Worm (Caenorhabditis elegans) whole organism, L4 larva: ENCODE measurements around the gene pifk-1.

Source experiments
- D1046.2 ChIP-seq: fragments of 200-800 bp; sonication (Bioruptor generic); IDR thresholded peaks from 2 replicates; pipeline ENCODE4 v1.3.6; 2022; ENCODE audit warnings: missing genetic modification characterization, missing compliant biosample characterization
- F10B5.3 ChIP-seq: sonication (generic microtip); optimal IDR thresholded peaks from 2 replicates; lab custom pipeline; 2016; ENCODE audit warnings: mild to moderate bottlenecking, missing genetic modification characterization, missing compliant biosample characterization
- F26F4.8 ChIP-seq: fragments of 200-800 bp; sonication (Bioruptor generic); conservative IDR thresholded peaks from 2 replicates; pipeline ENCODE4 v1.3.6; 2022; ENCODE audit warnings: missing genetic modification characterization, missing compliant biosample characterization
- F49E8.2 ChIP-seq: sonication (generic microtip); optimal IDR thresholded peaks from 2 replicates; lab custom pipeline; 2016; ENCODE audit warnings: missing compliant biosample characterization, mild to moderate bottlenecking, missing genetic modification characterization, borderline replicate concordance
- R02D3.7 ChIP-seq: fragments of 150-350 bp; sonication (generic microtip); optimal IDR thresholded peaks from 3 replicates; lab custom pipeline; 2014; ENCODE audit warnings: missing biosample characterization, missing genetic modification characterization
- Y105C5A.15 ChIP-seq: fragments of 200-800 bp; sonication (Bioruptor generic); IDR thresholded peaks from 2 replicates; pipeline ENCODE4 v1.3.6; 2022; ENCODE audit warnings: missing genetic modification characterization, missing compliant biosample characterization
- Y48G9A.11 ChIP-seq: fragments of 200-800 bp; sonication (Bioruptor generic); IDR thresholded peaks from 2 replicates; pipeline ENCODE4 v1.3.6; 2022; ENCODE audit warnings: missing genetic modification reagents, missing genetic modification characterization, missing compliant biosample characterization
- ZK337.2 ChIP-seq: fragments of 200-800 bp; sonication (Bioruptor generic); IDR thresholded peaks from 2 replicates; pipeline ENCODE4 v1.3.6; 2022; ENCODE audit warnings: missing genetic modification reagents, missing genetic modification characterization, missing compliant biosample characterization
- ama-1 ChIP-seq: fragments of 150-350 bp; optimal IDR thresholded peaks from 2 replicates; lab custom pipeline; 2014; ENCODE audit warnings: inconsistent platforms, mixed read lengths
- arid-1 ChIP-seq: fragments of 200-800 bp; sonication (Bioruptor generic); conservative IDR thresholded peaks from 2 replicates; pipeline ENCODE4 v1.3.6; 2022; ENCODE audit warnings: missing genetic modification reagents, missing genetic modification characterization, missing compliant biosample characterization
- attf-4 ChIP-seq: sonication (generic microtip); optimal IDR thresholded peaks from 3 replicates; lab custom pipeline; 2017; ENCODE audit warnings: missing biosample characterization, missing genetic modification characterization
- ceh-20 ChIP-seq: fragments of 200-800 bp; sonication (Bioruptor generic); IDR thresholded peaks from 2 replicates; pipeline ENCODE4 v1.3.6; 2022; ENCODE audit warnings: missing genetic modification reagents, missing genetic modification characterization, missing compliant biosample characterization
- ceh-28 ChIP-seq: fragments of 150-350 bp; optimal IDR thresholded peaks from 2 replicates; lab custom pipeline; 2014; ENCODE audit warnings: missing biosample characterization, missing genetic modification reagents, missing genetic modification characterization
- ceh-44 ChIP-seq: fragments of 200-800 bp; sonication (Bioruptor generic); IDR thresholded peaks from 2 replicates; pipeline ENCODE4 v1.3.6; 2022; ENCODE audit warnings: missing genetic modification reagents, missing genetic modification characterization, missing compliant biosample characterization
- ceh-82 ChIP-seq: sonication (generic microtip); optimal IDR thresholded peaks from 2 replicates; lab custom pipeline; 2017; ENCODE audit warnings: missing biosample characterization, missing genetic modification characterization
- ctbp-1 ChIP-seq: fragments of 200-800 bp; sonication (Bioruptor generic); IDR thresholded peaks from 2 replicates; pipeline ENCODE4 v1.3.6; 2022; ENCODE audit warnings: missing genetic modification reagents, missing genetic modification characterization, missing compliant biosample characterization
- daf-16 ChIP-seq, 3 experiments: sonication (generic microtip); optimal IDR thresholded peaks; 2 replicates each; lab custom pipeline; 2016 to 2017; ENCODE audit warnings: missing genetic modification characterization in 3 of 3, missing genetic modification reagents in 3 of 3, mild to moderate bottlenecking in 2 of 3, missing compliant biosample characterization in 2 of 3, missing biosample characterization in 1 of 3, moderate library complexity in 1 of 3
- daf-19 ChIP-seq: fragments of 200-800 bp; sonication (Bioruptor generic); conservative IDR thresholded peaks from 2 replicates; pipeline ENCODE4 v1.3.6; 2022; ENCODE audit warnings: missing genetic modification characterization, missing compliant biosample characterization
- dmd-6 ChIP-seq: fragments of 200-800 bp; sonication (Bioruptor generic); IDR thresholded peaks from 2 replicates; pipeline ENCODE4 v1.3.6; 2022; ENCODE audit warnings: missing genetic modification reagents, missing genetic modification characterization, missing compliant biosample characterization
- dmd-8 ChIP-seq: fragments of 200-800 bp; sonication (Bioruptor generic); IDR thresholded peaks from 2 replicates; pipeline ENCODE4 v1.3.6; 2022; ENCODE audit warnings: missing genetic modification characterization, missing compliant biosample characterization
- dve-1 ChIP-seq: sonication (generic microtip); optimal IDR thresholded peaks from 2 replicates; lab custom pipeline; 2017; ENCODE audit warnings: antibody characterized with exemption, mild to moderate bottlenecking, missing genetic modification characterization, missing compliant biosample characterization; ENCODE audit not compliant: insufficient read depth
- egl-27 ChIP-seq: sonication (generic microtip); optimal IDR thresholded peaks from 3 replicates; lab custom pipeline; 2017; ENCODE audit warnings: missing biosample characterization, missing genetic modification reagents, missing genetic modification characterization
- fkh-10 ChIP-seq: fragments of 150-350 bp; optimal IDR thresholded peaks from 2 replicates; lab custom pipeline; 2014; ENCODE audit warnings: missing biosample characterization, missing genetic modification reagents, missing genetic modification characterization
- hif-1 ChIP-seq, 2 experiments: sonication (generic microtip); optimal IDR thresholded peaks; 2 replicates each; lab custom pipeline; 2016 to 2017; ENCODE audit warnings: missing compliant biosample characterization in 2 of 2, missing genetic modification characterization in 2 of 2, missing genetic modification reagents in 2 of 2, missing genotype in 2 of 2, mild to moderate bottlenecking in 1 of 2
- hlh-11 ChIP-seq: fragments of 200-800 bp; sonication (Bioruptor generic); optimal IDR thresholded peaks from 2 replicates; lab custom pipeline; 2018; ENCODE audit warnings: mild to moderate bottlenecking, missing genetic modification characterization, missing compliant biosample characterization
- hlh-30 ChIP-seq: sonication (generic microtip); optimal IDR thresholded peaks from 2 replicates; lab custom pipeline; 2017; ENCODE audit warnings: antibody characterized with exemption, mild to moderate bottlenecking, missing genetic modification characterization, missing compliant biosample characterization; ENCODE audit not compliant: insufficient read depth
- jun-1 ChIP-seq: fragments of 150-350 bp; optimal IDR thresholded peaks from 2 replicates; lab custom pipeline; 2014; ENCODE audit warnings: missing biosample characterization, missing genetic modification reagents, missing genetic modification characterization
- lin-13 ChIP-seq: fragments of 150-350 bp; optimal IDR thresholded peaks from 2 replicates; lab custom pipeline; 2014; ENCODE audit warnings: missing biosample characterization, missing genetic modification reagents, missing genetic modification characterization
- lin-38 ChIP-seq: fragments of 200-800 bp; sonication (Bioruptor generic); IDR thresholded peaks from 2 replicates; pipeline ENCODE4 v1.3.6; 2022; ENCODE audit warnings: missing genetic modification reagents, missing genetic modification characterization, missing compliant biosample characterization
- mdt-29 ChIP-seq: fragments of 200-800 bp; sonication (Bioruptor generic); IDR thresholded peaks from 2 replicates; pipeline ENCODE4 v1.3.6; 2022; ENCODE audit warnings: missing genetic modification reagents, missing genetic modification characterization, missing compliant biosample characterization
- mxl-3 ChIP-seq: fragments of 200-800 bp; sonication (Bioruptor generic); optimal IDR thresholded peaks from 2 replicates; lab custom pipeline; 2018; ENCODE audit warnings: mild to moderate bottlenecking, missing genetic modification characterization, missing compliant biosample characterization
- nhr-102 ChIP-seq: sonication (generic microtip); optimal IDR thresholded peaks from 2 replicates; lab custom pipeline; 2016; ENCODE audit warnings: mild to moderate bottlenecking, missing genetic modification characterization, moderate library complexity, missing compliant biosample characterization
- nhr-237 ChIP-seq: sonication (generic microtip); optimal IDR thresholded peaks from 2 replicates; lab custom pipeline; 2017; ENCODE audit warnings: missing biosample characterization, missing genetic modification characterization
- nhr-25 ChIP-seq: sonication (generic microtip); optimal IDR thresholded peaks from 2 replicates; lab custom pipeline; 2017; ENCODE audit warnings: missing genetic modification characterization, mild to moderate bottlenecking, missing compliant biosample characterization, antibody characterized with exemption, moderate library complexity, borderline replicate concordance; ENCODE audit not compliant: insufficient read depth
- nhr-28 ChIP-seq: fragments of 150-350 bp; optimal IDR thresholded peaks from 2 replicates; lab custom pipeline; 2014; ENCODE audit warnings: missing biosample characterization, missing genetic modification characterization
- nhr-42 ChIP-seq: fragments of 200-800 bp; sonication (Bioruptor generic); IDR thresholded peaks from 2 replicates; pipeline ENCODE4 v1.3.6; 2022; ENCODE audit warnings: missing genetic modification characterization, missing compliant biosample characterization
- nhr-48 ChIP-seq: sonication (generic microtip); optimal IDR thresholded peaks from 2 replicates; lab custom pipeline; 2016; ENCODE audit warnings: mild to moderate bottlenecking, missing genetic modification characterization, missing compliant biosample characterization
- nhr-6 ChIP-seq: fragments of 150-350 bp; optimal IDR thresholded peaks from 2 replicates; lab custom pipeline; 2014; ENCODE audit warnings: missing biosample characterization, missing genetic modification characterization
- pqm-1 ChIP-seq: sonication (generic microtip); optimal IDR thresholded peaks from 2 replicates; lab custom pipeline; 2017; ENCODE audit warnings: missing biosample characterization, missing genetic modification characterization
- rbr-2 ChIP-seq: sonication (generic microtip); optimal IDR thresholded peaks from 2 replicates; lab custom pipeline; 2016; ENCODE audit warnings: missing genotype, missing genetic modification characterization, missing compliant biosample characterization
- sdz-12 ChIP-seq: fragments of 200-800 bp; sonication (Bioruptor generic); optimal IDR thresholded peaks from 2 replicates; lab custom pipeline; 2018; ENCODE audit warnings: mild to moderate bottlenecking, missing genetic modification characterization, missing compliant biosample characterization
- set-16 ChIP-seq: fragments of 200-800 bp; sonication (Bioruptor generic); IDR thresholded peaks from 2 replicates; pipeline ENCODE4 v1.3.6; 2022; ENCODE audit warnings: missing genetic modification reagents, missing genetic modification characterization, missing compliant biosample characterization
- tra-1 ChIP-seq: fragments of 200-800 bp; sonication (Bioruptor generic); IDR thresholded peaks from 2 replicates; pipeline ENCODE4 v1.3.6; 2022; ENCODE audit warnings: missing genetic modification reagents, missing genetic modification characterization, missing compliant biosample characterization
- unc-130 ChIP-seq: sonication (generic microtip); optimal IDR thresholded peaks from 2 replicates; lab custom pipeline; 2016; ENCODE audit warnings: missing genetic modification reagents, missing genetic modification characterization, missing compliant biosample characterization
- unc-39 ChIP-seq: sonication (generic microtip); optimal IDR thresholded peaks from 2 replicates; lab custom pipeline; 2017; ENCODE audit warnings: missing biosample characterization, missing genetic modification characterization
- unc-62 ChIP-seq, 3 experiments: fragments of 150-350 bp in 1 of 3; sonication (generic microtip); optimal IDR thresholded peaks in 2 of 3; peaks in 1 of 3; 1 replicate in 1 of 3; 2 replicates in 2 of 3; lab custom pipeline; 2014 to 2017; ENCODE audit warnings: missing biosample characterization in 3 of 3, missing genetic modification characterization in 3 of 3, missing genetic modification reagents in 3 of 3, missing genotype in 1 of 3
- zag-1 ChIP-seq: fragments of 150-350 bp; optimal IDR thresholded peaks from 2 replicates; lab custom pipeline; 2014; ENCODE audit warnings: missing biosample characterization, missing genetic modification characterization
- zfp-2 ChIP-seq: sonication (generic microtip); optimal IDR thresholded peaks from 2 replicates; lab custom pipeline; 2016; ENCODE audit warnings: mild to moderate bottlenecking, missing genetic modification characterization, missing compliant biosample characterization
- ztf-7 ChIP-seq: fragments of 150-350 bp; optimal IDR thresholded peaks from 2 replicates; lab custom pipeline; 2014; ENCODE audit warnings: missing biosample characterization, missing genetic modification characterization

Gene pifk-1

DNA sequence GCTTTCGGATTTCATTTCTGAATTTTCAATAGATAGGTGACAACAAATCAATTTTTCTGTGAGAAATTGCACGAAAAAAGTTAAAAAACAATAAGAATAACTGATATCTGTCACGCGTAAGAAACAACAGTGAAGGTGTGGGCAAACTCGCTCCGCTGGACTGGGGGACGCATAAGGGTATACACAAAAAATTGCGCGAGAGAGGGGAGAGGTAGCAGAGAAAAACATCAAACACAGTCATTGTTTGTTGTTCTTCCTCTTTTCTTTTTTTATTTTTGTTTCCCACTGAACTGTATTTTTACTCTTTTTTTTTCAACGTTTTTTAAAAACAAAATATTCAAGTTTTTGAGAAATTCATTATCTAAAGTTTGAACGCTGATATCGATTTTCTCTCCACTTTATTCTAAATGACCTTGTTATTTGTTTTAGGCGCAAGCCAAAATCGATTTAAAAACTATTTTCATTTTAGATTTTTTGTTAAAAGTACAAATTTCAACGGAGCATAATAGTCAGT is at the start of gene pifk-1, which contains the start of gene tbc-11 (continued):
- TF ChIP-seq ama-1 (lab: Kevin White, UChicago) (no peak), hif-1 (tag; optimal IDR thresholded peaks at IDR 0.05; lab: Kevin White, UChicago) (peak in 1 of 2 experiments; percentile 46), ztf-7 (no peak), lin-13 (peak; percentile 40), jun-1 (no peak), sdz-12 (no peak), D1046.2 (GFP tag; lab: Robert Waterston, UW) (no peak), hlh-30 (tag; lab: Kevin White, UChicago) (peak; percentile 91), mdt-29 (GFP tag; lab: Robert Waterston, UW) (no peak), F10B5.3 (tag; lab: Kevin White, UChicago) (no peak), F26F4.8 (no peak), ceh-82 (no peak), unc-62 (GFP tag; optimal IDR thresholded peaks at IDR 0.05 in 1 of 2; lab: Kevin White, UChicago) (no peak), unc-62 (tag; optimal IDR thresholded peaks at IDR 0.05; lab: Kevin White, UChicago) (no peak), unc-130 (GFP tag; lab: Kevin White, UChicago) (no peak), nhr-42 (GFP tag; lab: Robert Waterston, UW) (no peak), dve-1 (tag; lab: Kevin White, UChicago) (peak; percentile 82), ctbp-1 (no peak), F49E8.2 (tag; lab: Kevin White, UChicago) (no peak), mxl-3 (GFP tag; lab: Kevin White, UChicago) (peak; percentile 16), dmd-6 (peak; percentile 40; the same call in 1 of the 2 replicates), ZK337.2 (GFP tag; lab: Robert Waterston, UW) (no peak), lin-38 (GFP tag; lab: Robert Waterston, UW) (peak; percentile 80), nhr-25 (tag; lab: Kevin White, UChicago) (peak; percentile 39), set-16 (no peak), hlh-11 (tag; lab: Kevin White, UChicago) (peak; percentile 71), tra-1 (no peak), fkh-10 (GFP tag; lab: Kevin White, UChicago) (no peak), unc-39 (tag; lab: Kevin White, UChicago) (no peak), nhr-237 (no peak), ceh-44 (GFP tag; lab: Robert Waterston, UW) (no peak), attf-4 (no peak), Y48G9A.11 (no peak), pqm-1 (tag; lab: Kevin White, UChicago) (no peak), ceh-28 (tag; lab: Kevin White, UChicago) (no peak), nhr-102 (no peak), ceh-20 (GFP tag; lab: Robert Waterston, UW) (no peak)

ce11 chrX:970072-970471 is 45.8 kb upstream of the pifk-1 start, which contains the start of gene C44C1.6:
C44C1.6 (minus strand) TSS chrX:970270.
- TF ChIP-seq nhr-28 (tag; lab: Kevin White, UChicago), result peak; percentile 31
- no peak for TF ChIP-seq Y105C5A.15 (GFP tag; lab: Robert Waterston, UW)
- TF ChIP-seq, all 104 proteins: peak for 1

DNA sequence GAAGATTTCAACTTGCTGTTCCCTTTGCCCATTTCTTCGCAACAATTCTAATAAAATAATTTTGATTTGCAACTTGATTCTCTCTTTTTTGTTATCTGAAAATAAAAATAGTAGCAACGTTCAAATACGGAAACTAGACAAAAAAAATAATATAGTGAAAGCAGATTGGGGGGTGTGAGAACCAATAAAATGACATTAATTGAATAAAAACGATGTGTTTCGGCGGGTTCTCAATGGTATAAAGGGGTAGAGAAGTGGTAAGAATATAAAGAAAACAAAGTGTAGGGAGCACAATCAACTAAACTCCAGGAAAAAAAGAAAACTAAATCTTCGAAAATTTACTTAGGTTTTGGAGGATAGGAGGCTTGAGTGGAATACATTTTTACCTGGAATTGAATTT is 38.9 kb upstream of the pifk-1 start, which contains the start of gene ncs-1:
Gene ncs-1, minus strand, starts transcription at position 101 of the 400 bp plus-strand sequence.
- no peak for TF ChIP-seq ceh-82
- no peak for TF ChIP-seq nhr-25 (tag; lab: Kevin White, UChicago)
- TF ChIP-seq dmd-8 (GFP tag; lab: Robert Waterston, UW), result no peak
- TF ChIP-seq zag-1 (tag; lab: Kevin White, UChicago), result no peak
- TF ChIP-seq nhr-6 (tag; lab: Kevin White, UChicago), result no peak
- no peak for TF ChIP-seq daf-19
- TF ChIP-seq fkh-10 (GFP tag; lab: Kevin White, UChicago), result no peak
- TF ChIP-seq egl-27, result no peak
- TF ChIP-seq rbr-2 (tag; lab: Kevin White, UChicago), result no peak
- TF ChIP-seq zfp-2 (tag; lab: Kevin White, UChicago), result no peak
- no peak for TF ChIP-seq nhr-48 (tag; lab: Kevin White, UChicago)
- no peak for TF ChIP-seq daf-16 (GFP tag; optimal IDR thresholded peaks at IDR 0.05; lab: Kevin White, UChicago)
- no peak for TF ChIP-seq daf-16 (tag; optimal IDR thresholded peaks at IDR 0.05; lab: Kevin White, UChicago)
- TF ChIP-seq arid-1 (GFP tag; lab: Robert Waterston, UW), result no peak
- TF ChIP-seq R02D3.7 (tag; lab: Kevin White, UChicago), result no peak
